Worm (Caenorhabditis elegans): Measurements from ENCODE around the gene F07B7.12.

- TF ChIP-seq lin-39 (tag; optimal IDR thresholded peaks at IDR 0.05) (no peak), tbx-2 (tag; optimal IDR thresholded peaks at IDR 0.05) (no peak), mdl-1 (tag; optimal IDR thresholded peaks at IDR 0.05) (no peak), nhr-77 (tag; optimal IDR thresholded peaks at IDR 0.05) (no peak), egl-27 (tag; optimal IDR thresholded peaks at IDR 0.05) (no peak), lin-13 (GFP tag; optimal IDR thresholded peaks at IDR 0.05) (no peak)
Observed at ce11 chrV:8906896-8907295, 45.0 kb upstream of the F07B7.12 start, which contains the start of gene frpr-11.
